Fruit fly (Drosophila melanogaster) whole organism, adult: ENCODE data around the gene CG32573.

ENCODE experiments used
- CG11617 ChIP-seq: fragments of 200-800 bp; sonication (Bioruptor generic); optimal IDR thresholded peaks from 2 replicates; lab custom pipeline; 2017; ENCODE audit warnings: mild to moderate bottlenecking, missing biosample characterization, missing genetic modification reagents, missing genetic modification characterization
- CG12768 ChIP-seq: fragments of 200-800 bp; sonication (Bioruptor generic); optimal IDR thresholded peaks from 2 replicates; lab custom pipeline; 2017; ENCODE audit warnings: missing biosample characterization, missing genetic modification characterization, mild to moderate bottlenecking, moderate library complexity, missing genetic modification reagents
- CG14711 ChIP-seq: fragments of 200-800 bp; sonication (Bioruptor generic); optimal IDR thresholded peaks from 2 replicates; lab custom pipeline; 2018; ENCODE audit warnings: missing biosample characterization, mild to moderate bottlenecking, missing genetic modification characterization, moderate library complexity
- CG1620 ChIP-seq: fragments of 200-800 bp; sonication (Bioruptor generic); optimal IDR thresholded peaks from 2 replicates; lab custom pipeline; 2016; ENCODE audit warnings: missing biosample characterization, missing genetic modification characterization
- CG33017 ChIP-seq: fragments of 200-800 bp; sonication (Bioruptor generic); optimal IDR thresholded peaks from 2 replicates; lab custom pipeline; 2018; ENCODE audit warnings: missing biosample characterization, mild to moderate bottlenecking, missing genetic modification characterization, moderate library complexity
- CG5204 ChIP-seq: fragments of 200-800 bp; sonication (Bioruptor generic); optimal IDR thresholded peaks from 2 replicates; lab custom pipeline; 2016; ENCODE audit warnings: missing biosample characterization, missing genetic modification characterization
- CG7045 ChIP-seq: fragments of 200-800 bp; sonication (Bioruptor generic); optimal IDR thresholded peaks from 2 replicates; lab custom pipeline; 2017; ENCODE audit warnings: missing biosample characterization, mild to moderate bottlenecking, missing genetic modification characterization
- CG7101 ChIP-seq: fragments of 200-800 bp; sonication (Bioruptor generic); optimal IDR thresholded peaks from 2 replicates; lab custom pipeline; 2018; ENCODE audit warnings: missing biosample characterization, mild to moderate bottlenecking, missing genetic modification characterization, moderate library complexity
- Clk ChIP-seq: fragments of 200-800 bp; sonication (Bioruptor generic); optimal IDR thresholded peaks from 2 replicates; lab custom pipeline; 2017; ENCODE audit warnings: missing biosample characterization, missing genetic modification characterization
- Crg-1 ChIP-seq: fragments of 200-800 bp; sonication (Bioruptor generic); optimal IDR thresholded peaks from 2 replicates; lab custom pipeline; 2016; ENCODE audit warnings: missing biosample characterization, missing genetic modification characterization
- Hr96 ChIP-seq: fragments of 200-800 bp; sonication (Bioruptor generic); optimal IDR thresholded peaks from 2 replicates; lab custom pipeline; 2016; ENCODE audit warnings: missing biosample characterization, missing genetic modification characterization
- Mnt ChIP-seq: fragments of 200-800 bp; sonication (Bioruptor generic); optimal IDR thresholded peaks from 2 replicates; lab custom pipeline; 2016; ENCODE audit warnings: missing biosample characterization, mild to moderate bottlenecking, missing genetic modification characterization
- bab1 ChIP-seq: fragments of 200-800 bp; sonication (Bioruptor generic); optimal IDR thresholded peaks from 3 replicates; lab custom pipeline; 2019; ENCODE audit warnings: missing biosample characterization, mild to moderate bottlenecking, missing genetic modification characterization, moderate library complexity
- cic ChIP-seq: fragments of 200-800 bp; sonication (Bioruptor generic); optimal IDR thresholded peaks from 2 replicates; lab custom pipeline; 2017; ENCODE audit warnings: missing biosample characterization, mild to moderate bottlenecking, missing genetic modification characterization, moderate library complexity
- cnc ChIP-seq, 2 experiments: fragments of >200 bp; optimal IDR thresholded peaks; 2 replicates each; lab custom pipeline; 2017
- kay ChIP-seq: fragments of 200-800 bp; sonication (Bioruptor generic); peaks from one replicate; lab custom pipeline; 2016; ENCODE audit warnings: missing biosample characterization, missing genetic modification characterization, borderline replicate concordance
- ovo ChIP-seq: fragments of 200-800 bp; sonication (Bioruptor generic); optimal IDR thresholded peaks from 2 replicates; lab custom pipeline; 2016; ENCODE audit warnings: missing biosample characterization, missing genetic modification characterization
- pad ChIP-seq: fragments of 200-800 bp; sonication (Bioruptor generic); optimal IDR thresholded peaks from 3 replicates; lab custom pipeline; 2017; ENCODE audit warnings: missing biosample characterization, missing genetic modification characterization, mild to moderate bottlenecking, moderate library complexity, missing genetic modification reagents
- tj ChIP-seq: fragments of 200-800 bp; sonication (Bioruptor generic); optimal IDR thresholded peaks from 3 replicates; lab custom pipeline; 2017; ENCODE audit warnings: missing biosample characterization, mild to moderate bottlenecking, missing genetic modification characterization, moderate library complexity
- toe ChIP-seq: fragments of 200-800 bp; sonication (Bioruptor generic); optimal IDR thresholded peaks from 2 replicates; lab custom pipeline; 2016; ENCODE audit warnings: missing biosample characterization, missing genetic modification characterization

Gene CG32573

dm6 chrX:16640260-16641100 is 10.7 kb upstream of the CG32573 start, which contains the start of the genes SNRPG and mthl1:
SNRPG (minus strand) TSS chrX:16640419.
mthl1 (plus strand) TSS chrX:16640968.
- TF ChIP-seq Crg-1 (GFP tag; lab: Kevin White, UChicago) (peak; percentile 40), cic (GFP tag; lab: Kevin White, UChicago) (no peak), kay (no peak), CG7101 (peak; percentile 73), Hr96 (no peak), CG7045 (peak; percentile 54), Mnt (GFP tag; lab: Kevin White, UChicago) (peak; percentile 71), CG11617 (GFP tag; lab: Kevin White, UChicago) (peak; percentile 63), CG14711 (tag; lab: Kevin White, UChicago) (peak; percentile 63), CG1620 (GFP tag; lab: Kevin White, UChicago) (peak; percentile 77), Clk (peak; percentile 52), CG12768 (peak; percentile 73), toe (GFP tag; lab: Kevin White, UChicago) (peak; percentile 63), CG5204 (peak; percentile 81), ovo (GFP tag; lab: Kevin White, UChicago) (peak; percentile 36), CG33017 (no peak), pad (GFP tag; lab: Kevin White, UChicago) (peak; percentile 64), tj (GFP tag; lab: Kevin White, UChicago) (no peak), cnc (optimal IDR thresholded peaks at IDR 0.05; lab: Kevin White, UChicago) (no peak), bab1 (GFP tag; lab: Kevin White, UChicago) (peak; percentile 58)

dm6 chrX:16641101-16641420 is 10.1 kb upstream of the CG32573 start:
- TF ChIP-seq tj (GFP tag; lab: Kevin White, UChicago) (peak; percentile 90), CG7045 (no peak)

dm6 chrX:16643363-16643946 is 7.7 kb upstream of the CG32573 start:
- no peak for TF ChIP-seq pad (GFP tag; lab: Kevin White, UChicago)

- TF ChIP-seq pad (GFP tag; lab: Kevin White, UChicago): no peak
- TF ChIP-seq CG12768: no peak
- TF ChIP-seq CG14711 (tag; lab: Kevin White, UChicago): no peak
- TF ChIP-seq cnc (optimal IDR thresholded peaks at IDR 0.05; lab: Kevin White, UChicago): no peak
- TF ChIP-seq CG5204: no peak
- TF ChIP-seq kay: no peak
- TF ChIP-seq CG1620 (GFP tag; lab: Kevin White, UChicago): no peak
- no peak for TF ChIP-seq CG7101
- TF ChIP-seq cic (GFP tag; lab: Kevin White, UChicago): no peak
- no peak for TF ChIP-seq Mnt (GFP tag; lab: Kevin White, UChicago)
- no peak for TF ChIP-seq Crg-1 (GFP tag; lab: Kevin White, UChicago)
- TF ChIP-seq ovo (GFP tag; lab: Kevin White, UChicago): no peak
- TF ChIP-seq Clk: no peak
- TF ChIP-seq tj (GFP tag; lab: Kevin White, UChicago): no peak
- no peak for TF ChIP-seq bab1 (GFP tag; lab: Kevin White, UChicago)
- TF ChIP-seq CG7045: no peak
- TF ChIP-seq Hr96: no peak
- TF ChIP-seq CG33017: no peak
Measured at dm6 chrX:16644535-16645131, 6.5 kb upstream of the CG32573 start.

dm6 chrX:16645472-16645871 is 5.7 kb upstream of the CG32573 start:
- no peak for TF ChIP-seq ovo (GFP tag; lab: Kevin White, UChicago)
- TF ChIP-seq Clk: no peak
- no peak for TF ChIP-seq CG14711 (tag; lab: Kevin White, UChicago)
- no peak for TF ChIP-seq CG12768
- no peak for TF ChIP-seq CG1620 (GFP tag; lab: Kevin White, UChicago)
- TF ChIP-seq cnc (optimal IDR thresholded peaks at IDR 0.05; lab: Kevin White, UChicago): no peak
- no peak for TF ChIP-seq toe (GFP tag; lab: Kevin White, UChicago)
- TF ChIP-seq CG5204: no peak
- TF ChIP-seq CG11617 (GFP tag; lab: Kevin White, UChicago): no peak
- no peak for TF ChIP-seq bab1 (GFP tag; lab: Kevin White, UChicago)
- no peak for TF ChIP-seq Hr96
- no peak for TF ChIP-seq Mnt (GFP tag; lab: Kevin White, UChicago)
- TF ChIP-seq kay: no peak
- TF ChIP-seq CG7101: no peak
- no peak for TF ChIP-seq Crg-1 (GFP tag; lab: Kevin White, UChicago)
- TF ChIP-seq CG33017: no peak
- TF ChIP-seq CG7045: no peak

- no peak for TF ChIP-seq CG11617 (GFP tag; lab: Kevin White, UChicago)
- TF ChIP-seq Mnt (GFP tag; lab: Kevin White, UChicago): no peak
- TF ChIP-seq CG33017: no peak
- no peak for TF ChIP-seq CG7101
- no peak for TF ChIP-seq bab1 (GFP tag; lab: Kevin White, UChicago)
- no peak for TF ChIP-seq toe (GFP tag; lab: Kevin White, UChicago)
- TF ChIP-seq Hr96: no peak
- TF ChIP-seq Clk: no peak
- no peak for TF ChIP-seq tj (GFP tag; lab: Kevin White, UChicago)
- TF ChIP-seq ovo (GFP tag; lab: Kevin White, UChicago): no peak
- no peak for TF ChIP-seq CG1620 (GFP tag; lab: Kevin White, UChicago)
- TF ChIP-seq CG14711 (tag; lab: Kevin White, UChicago): no peak
Measured at dm6 chrX:16647092-16647632, 4.0 kb upstream of the CG32573 start.
